Fruit fly (Drosophila melanogaster): ENCODE results near the gene CG11755.

The CG11755 gene

dm6 chr3R:8659200-8659897 is 17.4 kb upstream of the CG11755 start (continued):
- TF ChIP-seq insv (GFP tag; optimal IDR thresholded peaks at IDR 0.05), result peak in 1 of 2 experiments; percentile 72
- peak; percentile 26 for TF ChIP-seq CG18764 (GFP tag; optimal IDR thresholded peaks at IDR 0.05)
- TF ChIP-seq CG4360 (GFP tag; IDR thresholded peaks at IDR 0.05), result 0 out of 2 replicates have a peak, but pooled peaks have one; percentile 12
- peak; percentile 67 for TF ChIP-seq CG9817 (tag; optimal IDR thresholded peaks at IDR 0.05)
- TF ChIP-seq crc (GFP tag; optimal IDR thresholded peaks at IDR 0.05), result peak; percentile 22
- TF ChIP-seq CG6254 (GFP tag; optimal IDR thresholded peaks at IDR 0.05), result peak; percentile 46
- TF ChIP-seq Ets65A (GFP tag), result no peak
- peak; percentile 28; the same call in 1 of the 2 replicates for TF ChIP-seq esg (GFP tag; conservative IDR thresholded peaks at IDR 0.05)
- TF ChIP-seq gfzf (GFP tag; optimal IDR thresholded peaks at IDR 0.05), result no peak
- TF ChIP-seq CG11696 (GFP tag; IDR thresholded peaks at IDR 0.05), result no peak
- TF ChIP-seq CG4730 (GFP tag; IDR thresholded peaks at IDR 0.05), result no peak
- peak; percentile 11 for TF ChIP-seq Sry-δ (GFP tag; optimal IDR thresholded peaks at IDR 0.05)
- TF ChIP-seq Taf1 (GFP tag; IDR thresholded peaks at IDR 0.05), result no peak
- peak; percentile 6 for TF ChIP-seq tx (GFP tag; optimal IDR thresholded peaks at IDR 0.05)
- TF ChIP-seq lov (optimal IDR thresholded peaks at IDR 0.05), result no peak
- TF ChIP-seq lov (GFP tag; IDR thresholded peaks at IDR 0.05), result peak; percentile 54; the same call in 1 of the 3 replicates
- no peak for TF ChIP-seq dan (GFP tag; IDR thresholded peaks at IDR 0.05)
- TF ChIP-seq CG12071 (GFP tag; optimal IDR thresholded peaks at IDR 0.05), result no peak
- TF ChIP-seq D19A (tag; optimal IDR thresholded peaks at IDR 0.05), result peak; percentile 66
- peak; percentile 33 for TF ChIP-seq Antp (GFP tag; optimal IDR thresholded peaks at IDR 0.05)
- TF ChIP-seq CG8924 (tag; optimal IDR thresholded peaks at IDR 0.05), result peak; percentile 55
- TF ChIP-seq otp (GFP tag; IDR thresholded peaks at IDR 0.05), result peak; percentile 37; the same call in 1 of the 3 replicates
- TF ChIP-seq gt (GFP tag; IDR thresholded peaks at IDR 0.05), result no peak
- TF ChIP-seq CG6854 (GFP tag; optimal IDR thresholded peaks at IDR 0.05), result no peak
- TF ChIP-seq al (GFP tag; IDR thresholded peaks at IDR 0.05), result no peak
- TF ChIP-seq CG1529 (GFP tag; optimal IDR thresholded peaks at IDR 0.05), result no peak
- no peak for TF ChIP-seq Jarid2 (GFP tag; optimal IDR thresholded peaks at IDR 0.05)
- TF ChIP-seq CG12391 (tag; optimal IDR thresholded peaks at IDR 0.05), result peak; percentile 60
- TF ChIP-seq CG31365 (tag; optimal IDR thresholded peaks at IDR 0.05), result peak; percentile 23
- TF ChIP-seq Ets97D (GFP tag; optimal IDR thresholded peaks at IDR 0.05), result peak; percentile 20
- peak; percentile 4; the same call in 1 of the 3 replicates for TF ChIP-seq CG11456 (GFP tag; IDR thresholded peaks at IDR 0.05)
- TF ChIP-seq CG5953 (GFP tag; IDR thresholded peaks at IDR 0.05), result peak; percentile 42; the same call in 1 of the 2 replicates
- no peak for TF ChIP-seq CG16813 (GFP tag; IDR thresholded peaks at IDR 0.05; ENCODE audit: partially characterized antibody)
- no peak for TF ChIP-seq NC2α (GFP tag; optimal IDR thresholded peaks at IDR 0.05)
- TF ChIP-seq Pdp1 (GFP tag; optimal IDR thresholded peaks at IDR 0.05), result peak; percentile 64 to 93
- TF ChIP-seq Scr (GFP tag; IDR thresholded peaks at IDR 0.05; ENCODE audit: partially characterized antibody), result peak; percentile 31; the same call in 1 of the 2 replicates
- TF ChIP-seq HmgZ (tag; optimal IDR thresholded peaks at IDR 0.05), result peak; percentile 67
- peak; percentile 74 for TF ChIP-seq CG3281 (GFP tag; optimal IDR thresholded peaks at IDR 0.05)
- TF ChIP-seq CG30431 (GFP tag; optimal IDR thresholded peaks at IDR 0.05), result no peak
- no peak for TF ChIP-seq p53 (GFP tag; optimal IDR thresholded peaks at IDR 0.05)
- TF ChIP-seq CG30403 (GFP tag; optimal IDR thresholded peaks at IDR 0.05), result peak; percentile 65
- TF ChIP-seq scrt (GFP tag; optimal IDR thresholded peaks at IDR 0.05), result peak; percentile 41
- TF ChIP-seq bab2 (GFP tag; optimal IDR thresholded peaks at IDR 0.05), result peak; percentile 38
- TF ChIP-seq CG34422 (GFP tag; IDR thresholded peaks at IDR 0.05), result peak; percentile 73; the same call in 2 of the 3 replicates
- 0 out of 2 replicates have a peak, but pooled peaks have one; percentile 27 for TF ChIP-seq CG7372 (GFP tag; IDR thresholded peaks at IDR 0.05)
- peak; percentile 34 for TF ChIP-seq Bteb2 (GFP tag; optimal IDR thresholded peaks at IDR 0.05)
- peak; percentile 29 for TF ChIP-seq schlank (tag; optimal IDR thresholded peaks at IDR 0.05)
- TF ChIP-seq lbe (GFP tag; optimal IDR thresholded peaks at IDR 0.05), result peak; percentile 6
- TF ChIP-seq GATAe (GFP tag; conservative IDR thresholded peaks at IDR 0.05), result no peak
- TF ChIP-seq CG8944 (GFP tag; optimal IDR thresholded peaks at IDR 0.05), result no peak

Data from whole organism, embryonic.